Fruit fly (Drosophila melanogaster): ENCODE results near the gene CG5078.

The CG5078 gene

DNA sequence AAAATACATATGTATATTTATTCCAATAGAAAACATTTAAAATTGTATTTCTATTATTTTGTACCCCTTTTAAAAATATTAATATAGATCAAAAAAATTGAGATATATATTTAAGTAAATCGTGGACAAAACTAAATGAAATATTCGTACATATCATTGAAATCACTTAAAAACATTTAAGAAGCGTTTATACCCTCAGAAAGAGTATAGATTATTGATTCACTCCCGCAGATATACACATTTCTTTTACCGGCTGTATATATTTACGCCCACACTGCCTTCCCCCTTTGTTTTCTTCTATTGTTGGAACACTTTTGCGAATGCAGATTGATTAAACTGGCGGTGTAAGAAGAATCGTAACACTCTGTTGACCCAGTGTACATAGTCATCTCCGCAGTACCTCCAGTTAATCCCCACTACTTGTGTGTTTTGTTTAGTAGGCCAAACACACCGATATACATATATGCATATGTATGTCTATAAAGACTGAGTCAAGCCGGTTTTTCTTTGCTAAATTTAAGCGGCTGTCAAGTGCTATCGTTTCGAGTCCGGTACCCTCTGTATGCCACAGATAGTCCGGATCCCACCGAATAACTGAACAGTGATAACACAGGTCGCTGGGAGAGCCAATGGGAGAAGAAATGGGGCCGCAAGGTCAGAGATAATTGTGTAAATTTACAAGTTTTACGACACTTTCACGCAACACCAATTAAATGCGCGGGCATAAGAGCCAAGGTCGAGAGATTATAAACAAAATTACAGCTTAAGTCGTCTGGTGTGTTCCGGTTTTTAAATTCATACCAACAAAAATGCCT is 34.1 kb upstream of the CG5078 start (continued):
- TF ChIP-seq Sry-β (GFP tag; optimal IDR thresholded peaks at IDR 0.05) (no peak), lbe (GFP tag; optimal IDR thresholded peaks at IDR 0.05) (no peak), Ada2b (GFP tag; IDR thresholded peaks at IDR 0.05) (no peak), rib (GFP tag; IDR thresholded peaks at IDR 0.05) (no peak; the same call in 1 of the 2 replicates), CG13894 (tag; optimal IDR thresholded peaks at IDR 0.05) (peak; percentile 12), D19B (GFP tag; optimal IDR thresholded peaks at IDR 0.05) (no peak), emc (GFP tag; optimal IDR thresholded peaks at IDR 0.05) (no peak), CG3281 (GFP tag; optimal IDR thresholded peaks at IDR 0.05) (peak; percentile 6), CG7271 (tag; optimal IDR thresholded peaks at IDR 0.05) (no peak), CG12104 (GFP tag; optimal IDR thresholded peaks at IDR 0.05) (no peak), CG2678 (tag; optimal IDR thresholded peaks at IDR 0.05) (peak; percentile 67), fd3F (GFP tag; optimal IDR thresholded peaks at IDR 0.05) (no peak), CG2202 (tag; optimal IDR thresholded peaks at IDR 0.05) (peak; percentile 80), CG17568 (GFP tag; optimal IDR thresholded peaks at IDR 0.05) (peak; percentile 69), bab2 (GFP tag; optimal IDR thresholded peaks at IDR 0.05) (peak; percentile 81), CG31365 (tag; optimal IDR thresholded peaks at IDR 0.05) (peak; percentile 71), Six4 (GFP tag; optimal IDR thresholded peaks at IDR 0.05) (no peak), prd (optimal IDR thresholded peaks at IDR 0.05) (no peak), prd (GFP tag; IDR thresholded peaks at IDR 0.05) (no peak), pfk (GFP tag; optimal IDR thresholded peaks at IDR 0.05) (peak; percentile 19), dmrt99B (tag; optimal IDR thresholded peaks at IDR 0.05) (no peak), fd64A (GFP tag; optimal IDR thresholded peaks at IDR 0.05) (peak; percentile 75), CG2712 (tag; optimal IDR thresholded peaks at IDR 0.05) (peak; percentile 28), jumu (GFP tag; optimal IDR thresholded peaks at IDR 0.05) (peak; percentile 38), Drgx (GFP tag; IDR thresholded peaks at IDR 0.05) (0 out of 2 replicates have a peak, but pooled peaks have one; percentile 22), Sin3A (optimal IDR thresholded peaks at IDR 0.05) (no peak), vvl (GFP tag; IDR thresholded peaks at IDR 0.05) (peak; percentile 46; the same call in 1 of the 2 replicates), CG33557 (GFP tag; optimal IDR thresholded peaks at IDR 0.05) (peak; percentile 57), CG31388 (GFP tag; optimal IDR thresholded peaks at IDR 0.05) (no peak), aop (GFP tag; IDR thresholded peaks at IDR 0.05) (no peak), org-1 (GFP tag; optimal IDR thresholded peaks at IDR 0.05) (peak; percentile 76), CG12155 (GFP tag; optimal IDR thresholded peaks at IDR 0.05) (no peak), cad (GFP tag; optimal IDR thresholded peaks at IDR 0.05) (no peak), gt (GFP tag; IDR thresholded peaks at IDR 0.05) (no peak), pb (GFP tag; optimal IDR thresholded peaks at IDR 0.05) (peak; percentile 4), repo (GFP tag; optimal IDR thresholded peaks at IDR 0.05) (peak; percentile 23), CG5180 (GFP tag; optimal IDR thresholded peaks at IDR 0.05) (no peak), vfl (GFP tag; optimal IDR thresholded peaks at IDR 0.05) (no peak), BEAF-32 (GFP tag; optimal IDR thresholded peaks at IDR 0.05) (no peak), CG32767 (GFP tag; IDR thresholded peaks at IDR 0.05) (no peak), CG7357 (GFP tag; IDR thresholded peaks at IDR 0.05) (no peak), kah (GFP tag; optimal IDR thresholded peaks at IDR 0.05) (peak; percentile 8), CG12659 (GFP tag; optimal IDR thresholded peaks at IDR 0.05) (peak; percentile 25), Atf3 (GFP tag; optimal IDR thresholded peaks at IDR 0.05) (no peak), nerfin-2 (GFP tag; IDR thresholded peaks at IDR 0.05; ENCODE audit: partially characterized antibody) (no peak), CG10959 (GFP tag; IDR thresholded peaks at IDR 0.05) (peak; percentile 6; the same call in 1 of the 2 replicates), CG34376 (GFP tag; optimal IDR thresholded peaks at IDR 0.05) (peak; percentile 22), fru (optimal IDR thresholded peaks at IDR 0.05) (no peak), Poxn (GFP tag; IDR thresholded peaks at IDR 0.05) (no peak), dmrt11E (tag; optimal IDR thresholded peaks at IDR 0.05) (peak; percentile 70)
